Worm (Caenorhabditis elegans) whole organism, L2 larva: Measurements from ENCODE around the gene clec-196.

Experiments
- C34F6.9 ChIP-seq: fragments of 150-350 bp; optimal IDR thresholded peaks from 2 replicates; lab custom pipeline; 2014; ENCODE audit warnings: missing biosample characterization, missing genetic modification characterization
- R02D3.7 ChIP-seq: fragments of 150-350 bp; optimal IDR thresholded peaks from 2 replicates; lab custom pipeline; 2014; ENCODE audit warnings: missing biosample characterization, missing genetic modification characterization
- dmd-4 ChIP-seq: sonication (generic microtip); optimal IDR thresholded peaks from 2 replicates; lab custom pipeline; 2017; ENCODE audit warnings: missing biosample characterization, missing genetic modification characterization
- egl-27 ChIP-seq: sonication (generic microtip); optimal IDR thresholded peaks from 3 replicates; lab custom pipeline; 2017; ENCODE audit warnings: missing biosample characterization, missing genetic modification reagents, missing genetic modification characterization
- nhr-25 ChIP-seq: fragments of 150-350 bp; sonication (generic microtip); optimal IDR thresholded peaks from 3 replicates; lab custom pipeline; 2014; ENCODE audit warnings: missing biosample characterization, missing genetic modification characterization
- nhr-77 ChIP-seq: fragments of 150-350 bp; optimal IDR thresholded peaks from 2 replicates; lab custom pipeline; 2014; ENCODE audit warnings: missing biosample characterization, missing genetic modification characterization
- sem-4 ChIP-seq: fragments of 150-350 bp; optimal IDR thresholded peaks from 2 replicates; lab custom pipeline; 2014; ENCODE audit warnings: missing biosample characterization, missing genetic modification reagents, missing genetic modification characterization
- zag-1 ChIP-seq: fragments of 150-350 bp; optimal IDR thresholded peaks from 2 replicates; lab custom pipeline; 2014; ENCODE audit warnings: missing biosample characterization, missing genetic modification characterization

DNA sequence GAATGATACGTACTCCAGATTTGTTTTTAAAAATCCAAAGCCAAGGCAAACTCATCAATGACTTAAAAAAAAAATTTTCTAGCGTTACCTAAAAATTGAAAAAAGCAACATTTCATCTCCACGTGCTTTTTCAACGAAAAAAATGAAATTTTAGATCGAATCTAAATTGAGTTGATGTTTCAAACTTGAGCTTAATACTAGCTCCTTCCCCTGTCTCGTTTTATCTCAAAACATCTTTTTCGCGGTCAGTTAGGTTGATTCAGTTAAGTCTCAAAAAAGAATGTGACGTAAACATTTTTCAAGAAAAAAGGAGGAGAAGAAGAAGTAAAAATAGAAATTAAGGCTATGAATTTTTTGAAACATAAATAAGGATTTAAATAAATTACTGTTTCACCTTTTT, 39.7 kb upstream of the clec-196 start:
- TF ChIP-seq dmd-4 (tag; lab: Kevin White, UChicago) (no peak), C34F6.9 (no peak), nhr-25 (no peak), egl-27 (tag; lab: Kevin White, UChicago) (no peak), zag-1 (tag; lab: Kevin White, UChicago) (no peak), nhr-77 (tag; lab: Kevin White, UChicago) (no peak), sem-4 (tag; lab: Kevin White, UChicago) (no peak), R02D3.7 (tag; lab: Kevin White, UChicago) (no peak)
